Worm (Caenorhabditis elegans) whole organism, young adult: ENCODE data around the gene sipa-1.

Experiments
- B0019.2 ChIP-seq: fragments of 200-800 bp; sonication (Bioruptor generic); conservative IDR thresholded peaks from 2 replicates; pipeline ENCODE4 v1.3.6; 2022; ENCODE audit warnings: missing genetic modification reagents, missing genetic modification characterization, missing compliant biosample characterization
- D2030.7 ChIP-seq: fragments of 200-800 bp; sonication (Bioruptor generic); IDR thresholded peaks from 2 replicates; pipeline ENCODE4 v1.3.6; 2022; ENCODE audit warnings: missing genetic modification reagents, missing genetic modification characterization, missing compliant biosample characterization
- F10E7.11 ChIP-seq: sonication (generic microtip); optimal IDR thresholded peaks from 2 replicates; lab custom pipeline; 2017; ENCODE audit warnings: mild to moderate bottlenecking, missing genetic modification characterization, moderate library complexity, missing compliant biosample characterization
- F22D6.2 ChIP-seq: sonication (generic microtip); optimal IDR thresholded peaks from 2 replicates; lab custom pipeline; 2016; ENCODE audit warnings: mild to moderate bottlenecking, missing genetic modification characterization, missing compliant biosample characterization
- F39B2.1 ChIP-seq: fragments of 200-800 bp; sonication (Bioruptor generic); IDR thresholded peaks from 2 replicates; pipeline ENCODE4 v1.3.6; 2022; ENCODE audit warnings: missing genetic modification reagents, missing genetic modification characterization, missing compliant biosample characterization
- F49E8.2 ChIP-seq: sonication (generic microtip); optimal IDR thresholded peaks from 3 replicates; lab custom pipeline; 2017; ENCODE audit warnings: missing genetic modification characterization, mild to moderate bottlenecking, missing compliant biosample characterization, antibody characterized with exemption, moderate library complexity; ENCODE audit not compliant: insufficient read depth
- F55B11.4 ChIP-seq: sonication (generic microtip); optimal IDR thresholded peaks from 2 replicates; lab custom pipeline; 2016; ENCODE audit warnings: missing compliant biosample characterization, missing genetic modification characterization, borderline replicate concordance; ENCODE audit not compliant: insufficient read depth
- F57A8.1 ChIP-seq: fragments of 200-800 bp; sonication (Bioruptor generic); optimal IDR thresholded peaks from 2 replicates; lab custom pipeline; 2018; ENCODE audit warnings: mild to moderate bottlenecking, missing genetic modification characterization, moderate library complexity, missing compliant biosample characterization
- Y53F4B.3 ChIP-seq: fragments of 200-800 bp; sonication (Bioruptor generic); IDR thresholded peaks from 2 replicates; pipeline ENCODE4 v1.3.6; 2022; ENCODE audit warnings: missing genetic modification reagents, missing genetic modification characterization, missing compliant biosample characterization
- Y53G8AR.9 ChIP-seq: fragments of 200-800 bp; sonication (Bioruptor generic); conservative IDR thresholded peaks from 2 replicates; pipeline ENCODE4 v1.3.6; 2022; ENCODE audit warnings: missing genetic modification reagents, missing genetic modification characterization, missing compliant biosample characterization
- Y56A3A.18 ChIP-seq: fragments of 200-800 bp; sonication (Bioruptor generic); IDR thresholded peaks from 2 replicates; pipeline ENCODE4 v1.3.6; 2022; ENCODE audit warnings: missing genetic modification reagents, missing genetic modification characterization, missing compliant biosample characterization
- akir-1 ChIP-seq: fragments of 200-800 bp; sonication (Bioruptor generic); optimal IDR thresholded peaks from 2 replicates; lab custom pipeline; 2018; ENCODE audit warnings: mild to moderate bottlenecking, missing genetic modification characterization, moderate library complexity, missing compliant biosample characterization
- ama-1 ChIP-seq, 3 experiments: fragments of 150-350 bp in 1 of 3; sonication (generic microtip) in 2 of 3; optimal IDR thresholded peaks; 2 replicates each; lab custom pipeline; 2014 to 2018; ENCODE audit warnings: missing biosample characterization in 2 of 3, missing genetic modification characterization in 2 of 3, missing genetic modification reagents in 2 of 3
- aptf-3 ChIP-seq: fragments of 200-800 bp; sonication (Bioruptor generic); IDR thresholded peaks from 2 replicates; pipeline ENCODE4 v1.3.6; 2022; ENCODE audit warnings: missing genetic modification characterization, missing compliant biosample characterization
- attf-6 ChIP-seq: fragments of 200-800 bp; sonication (Bioruptor generic); IDR thresholded peaks from 2 replicates; pipeline ENCODE4 v1.3.6; 2022; ENCODE audit warnings: missing genetic modification reagents, missing genetic modification characterization, missing compliant biosample characterization
- ceh-100 ChIP-seq: fragments of 200-800 bp; sonication (Bioruptor generic); IDR thresholded peaks from 2 replicates; pipeline ENCODE4 v1.3.6; 2022; ENCODE audit warnings: missing genetic modification reagents, missing genetic modification characterization, missing compliant biosample characterization
- ceh-58 ChIP-seq: fragments of 200-800 bp; sonication (Bioruptor generic); IDR thresholded peaks from 2 replicates; pipeline ENCODE4 v1.3.6; 2022; ENCODE audit warnings: missing genetic modification characterization, missing compliant biosample characterization
- efl-1 ChIP-seq: fragments of 150-350 bp; optimal IDR thresholded peaks from 2 replicates; lab custom pipeline; 2014; ENCODE audit warnings: missing biosample characterization, missing genetic modification reagents, missing genetic modification characterization
- ekl-4 ChIP-seq: fragments of 200-800 bp; sonication (Bioruptor generic); IDR thresholded peaks from 2 replicates; pipeline ENCODE4 v1.3.6; 2022; ENCODE audit warnings: missing genetic modification reagents, missing genetic modification characterization, missing compliant biosample characterization
- fkh-3 ChIP-seq: sonication (generic microtip); optimal IDR thresholded peaks from 2 replicates; lab custom pipeline; 2016; ENCODE audit warnings: mild to moderate bottlenecking, missing genetic modification characterization, missing compliant biosample characterization
- gei-17 ChIP-seq: fragments of 200-800 bp; sonication (Bioruptor generic); optimal IDR thresholded peaks from 2 replicates; lab custom pipeline; 2018; ENCODE audit warnings: mild to moderate bottlenecking, missing genetic modification characterization, missing compliant biosample characterization
- lin-40 ChIP-seq: sonication (generic microtip); optimal IDR thresholded peaks from 2 replicates; lab custom pipeline; 2016; ENCODE audit warnings: missing genetic modification characterization, mild to moderate bottlenecking, missing compliant biosample characterization, missing genotype, missing genetic modification reagents
- lir-1 ChIP-seq: fragments of 200-800 bp; sonication (Bioruptor generic); conservative IDR thresholded peaks from 2 replicates; pipeline ENCODE4 v1.3.6; 2022; ENCODE audit warnings: missing genetic modification reagents, missing genetic modification characterization, missing compliant biosample characterization
- madf-3 ChIP-seq: fragments of 200-800 bp; sonication (Bioruptor generic); IDR thresholded peaks from 2 replicates; pipeline ENCODE4 v1.3.6; 2022; ENCODE audit warnings: missing genetic modification reagents, missing genetic modification characterization, missing compliant biosample characterization
- madf-8 ChIP-seq: fragments of 200-800 bp; sonication (Bioruptor generic); conservative IDR thresholded peaks from 2 replicates; pipeline ENCODE4 v1.3.6; 2022; ENCODE audit warnings: missing genetic modification reagents, missing genetic modification characterization, missing compliant biosample characterization
- mcd-1 ChIP-seq: fragments of 200-800 bp; sonication (Bioruptor generic); IDR thresholded peaks from 2 replicates; pipeline ENCODE4 v1.3.6; 2022; ENCODE audit warnings: missing genetic modification reagents, missing genetic modification characterization, missing compliant biosample characterization
- nfya-1 ChIP-seq: sonication (generic microtip); optimal IDR thresholded peaks from 2 replicates; lab custom pipeline; 2017; ENCODE audit warnings: antibody characterized with exemption, missing compliant biosample characterization, missing genetic modification characterization, borderline replicate concordance; ENCODE audit not compliant: insufficient read depth
- nhr-120 ChIP-seq: fragments of 200-800 bp; sonication (Bioruptor generic); IDR thresholded peaks from 2 replicates; pipeline ENCODE4 v1.3.6; 2022; ENCODE audit warnings: missing genetic modification characterization, missing compliant biosample characterization
- repo-1 ChIP-seq: sonication (generic microtip); optimal IDR thresholded peaks from 2 replicates; lab custom pipeline; 2017; ENCODE audit warnings: mild to moderate bottlenecking, missing genetic modification characterization, missing compliant biosample characterization
- sdz-38 ChIP-seq: sonication (generic microtip); optimal IDR thresholded peaks from 2 replicates; lab custom pipeline; 2016; ENCODE audit warnings: missing genotype, missing genetic modification characterization, missing compliant biosample characterization
- snpc-1.1 ChIP-seq: sonication (generic microtip); optimal IDR thresholded peaks from 2 replicates; lab custom pipeline; 2017; ENCODE audit warnings: missing genetic modification characterization, mild to moderate bottlenecking, missing compliant biosample characterization, antibody characterized with exemption, moderate library complexity, missing genotype, missing genetic modification reagents; ENCODE audit not compliant: insufficient read depth
- somi-1 ChIP-seq: fragments of 200-800 bp; sonication (Bioruptor generic); optimal IDR thresholded peaks from 2 replicates; lab custom pipeline; 2018; ENCODE audit warnings: mild to moderate bottlenecking, missing genetic modification characterization, missing compliant biosample characterization
- tbx-9 ChIP-seq: sonication (generic microtip); optimal IDR thresholded peaks from 2 replicates; lab custom pipeline; 2016; ENCODE audit warnings: borderline replicate concordance, missing genetic modification characterization, inconsistent platforms, missing compliant biosample characterization
- unc-130 ChIP-seq: sonication (generic microtip); optimal IDR thresholded peaks from 2 replicates; lab custom pipeline; 2016; ENCODE audit warnings: missing genetic modification reagents, missing genetic modification characterization, missing compliant biosample characterization
- ztf-3 ChIP-seq: fragments of 200-800 bp; sonication (Bioruptor generic); optimal IDR thresholded peaks from 2 replicates; lab custom pipeline; 2018; ENCODE audit warnings: mild to moderate bottlenecking, missing genetic modification characterization, missing compliant biosample characterization
- ztf-6 ChIP-seq: fragments of 200-800 bp; sonication (Bioruptor generic); IDR thresholded peaks from 2 replicates; pipeline ENCODE4 v1.3.6; 2022; ENCODE audit warnings: missing genetic modification reagents, missing genetic modification characterization, missing compliant biosample characterization

Gene sipa-1

ce11 chrV:11667176-11667575 is 30.1 kb upstream of the sipa-1 start, which contains the start of gene F46F3.3:
Gene F46F3.3, plus strand, starts transcription at chrV:11667476.
- TF ChIP-seq Y53F4B.3 (GFP tag; lab: Robert Waterston, UW) (no peak), Y53G8AR.9 (GFP tag; lab: Robert Waterston, UW) (no peak), akir-1 (GFP tag; lab: Kevin White, UChicago) (no peak), gei-17 (no peak), ceh-100 (no peak), somi-1 (GFP tag; lab: Kevin White, UChicago) (no peak), ekl-4 (no peak), unc-130 (no peak), F57A8.1 (GFP tag; lab: Kevin White, UChicago) (no peak), F55B11.4 (tag; lab: Kevin White, UChicago) (no peak), F49E8.2 (tag; lab: Kevin White, UChicago) (no peak), F39B2.1 (no peak), madf-3 (GFP tag; lab: Robert Waterston, UW) (no peak), lir-1 (GFP tag; lab: Robert Waterston, UW) (no peak), B0019.2 (GFP tag; lab: Robert Waterston, UW) (no peak), Y56A3A.18 (no peak), F22D6.2 (tag; lab: Kevin White, UChicago) (no peak), repo-1 (tag; lab: Kevin White, UChicago) (no peak), lin-40 (tag; lab: Kevin White, UChicago) (no peak)
- TF ChIP-seq, all 124 proteins: peak for 0

ce11 chrV:11664875-11665384 is 27.8 kb upstream of the sipa-1 start, which contains the start of gene ceh-27:
Gene ceh-27, minus strand, starts transcription at chrV:11665102.
- no peak for TF ChIP-seq D2030.7 (GFP tag; lab: Robert Waterston, UW)
- no peak for TF ChIP-seq ceh-58
- no peak for TF ChIP-seq snpc-1.1 (tag; lab: Kevin White, UChicago)
- no peak for TF ChIP-seq ztf-6 (GFP tag; lab: Robert Waterston, UW)
- no peak for TF ChIP-seq Y56A3A.18
- TF ChIP-seq sdz-38 (tag; lab: Kevin White, UChicago) = no peak
- TF ChIP-seq mcd-1 = no peak
- no peak for TF ChIP-seq Y53G8AR.9 (GFP tag; lab: Robert Waterston, UW)

- TF ChIP-seq madf-3 (GFP tag; lab: Robert Waterston, UW) = no peak
- no peak for TF ChIP-seq ztf-3 (GFP tag; lab: Kevin White, UChicago)
- no peak for TF ChIP-seq F57A8.1 (GFP tag; lab: Kevin White, UChicago)
Observed at ce11 chrV:11660566-11660965, 23.5 kb upstream of the sipa-1 start.

- TF ChIP-seq efl-1 (no peak), repo-1 (tag; lab: Kevin White, UChicago) (no peak), F10E7.11 (no peak), nfya-1 (no peak), fkh-3 (tag; lab: Kevin White, UChicago) (no peak), attf-6 (GFP tag; lab: Robert Waterston, UW) (no peak), Y53G8AR.9 (GFP tag; lab: Robert Waterston, UW) (no peak), ama-1 (optimal IDR thresholded peaks at IDR 0.05; lab: Kevin White, UChicago) (no peak), ama-1 (GFP tag; optimal IDR thresholded peaks at IDR 0.05; lab: Kevin White, UChicago) (no peak), madf-8 (GFP tag; lab: Robert Waterston, UW) (no peak), aptf-3 (GFP tag; lab: Robert Waterston, UW) (no peak), nhr-120 (GFP tag; lab: Robert Waterston, UW) (no peak), tbx-9 (no peak)
Observed at ce11 chrV:11656469-11656868, 19.4 kb upstream of the sipa-1 start.
